Worm (Caenorhabditis elegans) whole organism, L1 larva: Measurements from ENCODE around the gene clk-2.

Source experiments
- ama-1 ChIP-seq: fragments of 150-350 bp; optimal IDR thresholded peaks from 2 replicates; lab custom pipeline; 2014
- ceh-8 ChIP-seq: fragments of 200-800 bp; sonication (Bioruptor generic); optimal IDR thresholded peaks from 2 replicates; lab custom pipeline; 2018; ENCODE audit warnings: mild to moderate bottlenecking, missing genetic modification characterization, moderate library complexity, missing compliant biosample characterization
- fkh-10 ChIP-seq: sonication (generic microtip); optimal IDR thresholded peaks from 2 replicates; lab custom pipeline; 2017; ENCODE audit warnings: missing biosample characterization, missing genetic modification reagents, missing genetic modification characterization
- fkh-4 ChIP-seq: sonication (generic microtip); optimal IDR thresholded peaks from 2 replicates; lab custom pipeline; 2016; ENCODE audit warnings: missing compliant biosample characterization, missing genetic modification characterization, borderline replicate concordance
- lir-3 ChIP-seq: sonication (generic microtip); optimal IDR thresholded peaks from 2 replicates; lab custom pipeline; 2016; ENCODE audit warnings: mild to moderate bottlenecking, missing genetic modification characterization, moderate library complexity, missing compliant biosample characterization; ENCODE audit not compliant: poor library complexity
- mep-1 ChIP-seq: fragments of 150-350 bp; optimal IDR thresholded peaks from 2 replicates; lab custom pipeline; 2014; ENCODE audit warnings: missing biosample characterization, missing genetic modification characterization
- nhr-19 ChIP-seq: fragments of 200-800 bp; sonication (Bioruptor generic); conservative IDR thresholded peaks from 2 replicates; pipeline ENCODE4 v1.3.6; 2022; ENCODE audit warnings: missing genetic modification characterization, missing compliant biosample characterization
- nhr-237 ChIP-seq: fragments of 150-350 bp; optimal IDR thresholded peaks from 2 replicates; lab custom pipeline; 2014; ENCODE audit warnings: missing biosample characterization, missing genetic modification characterization
- nhr-76 ChIP-seq: sonication (generic microtip); optimal IDR thresholded peaks from 2 replicates; lab custom pipeline; 2017; ENCODE audit warnings: missing biosample characterization, missing genetic modification characterization
- tbx-2 ChIP-seq: sonication (generic microtip); optimal IDR thresholded peaks from 2 replicates; lab custom pipeline; 2016; ENCODE audit warnings: missing genetic modification characterization, missing compliant biosample characterization
- zag-1 ChIP-seq: fragments of 150-350 bp; optimal IDR thresholded peaks from 2 replicates; lab custom pipeline; 2014; ENCODE audit warnings: missing biosample characterization, missing genetic modification characterization
- ztf-11 ChIP-seq, 2 experiments: sonication (generic microtip); optimal IDR thresholded peaks; 2 replicates each; lab custom pipeline; 2016 to 2017; ENCODE audit warnings: missing genetic modification characterization in 2 of 2, missing biosample characterization in 1 of 2, missing compliant biosample characterization in 1 of 2

ce11 chrIII:7520672-7521071, 2.3 kb upstream of the clk-2 start, which contains the start of the genes cux-7 and C07H6.2:
- peak; percentile 62 for TF ChIP-seq ama-1 (lab: Kevin White, UChicago)
- TF ChIP-seq nhr-76 (tag; lab: Kevin White, UChicago), result no peak
- peak; percentile 72 for TF ChIP-seq nhr-237 (tag; lab: Kevin White, UChicago)
- TF ChIP-seq lir-3 (tag; lab: Kevin White, UChicago), result peak; percentile 99
- TF ChIP-seq zag-1 (tag; lab: Kevin White, UChicago), result peak; percentile 22
- peak; percentile 99 for TF ChIP-seq tbx-2 (tag; lab: Kevin White, UChicago)
- peak in 1 of 2 experiments; percentile 100 for TF ChIP-seq ztf-11 (tag; optimal IDR thresholded peaks at IDR 0.05; lab: Kevin White, UChicago)
- TF ChIP-seq ceh-8 (GFP tag; lab: Kevin White, UChicago), result peak; percentile 97
- peak; percentile 97 for TF ChIP-seq mep-1 (tag; lab: Kevin White, UChicago)
- TF ChIP-seq fkh-10 (GFP tag; lab: Kevin White, UChicago), result peak; percentile 6
- peak; percentile 97 for TF ChIP-seq nhr-19 (GFP tag; lab: Robert Waterston, UW)
- peak; percentile 100 for TF ChIP-seq fkh-4
